Worm (Caenorhabditis elegans): ENCODE measurements around the gene W06G6.11.

Gene W06G6.11

ce11 chrV:16621894-16622293 lies 27.2 kb downstream of the W06G6.11 start (continued):
- no peak for TF ChIP-seq tbx-9 (tag; optimal IDR thresholded peaks at IDR 0.05; ENCODE audit: borderline replicate concordance)
- TF ChIP-seq F52B5.7 (tag; optimal IDR thresholded peaks at IDR 0.05) = no peak
- TF ChIP-seq F57C9.4 (tag; optimal IDR thresholded peaks at IDR 0.05) = no peak
- no peak for TF ChIP-seq sea-2 (GFP tag; IDR thresholded peaks at IDR 0.05)
- TF ChIP-seq fkh-3 (tag; optimal IDR thresholded peaks at IDR 0.05) = no peak
- no peak; the same call in 1 of the 2 replicates for TF ChIP-seq mcd-1 (GFP tag; IDR thresholded peaks at IDR 0.05)
- no peak for TF ChIP-seq atf-7 (tag; optimal IDR thresholded peaks at IDR 0.05)
- TF ChIP-seq F57A8.1 (GFP tag; optimal IDR thresholded peaks at IDR 0.05) = no peak
- no peak for TF ChIP-seq efl-1 (GFP tag; optimal IDR thresholded peaks at IDR 0.05)
- TF ChIP-seq attf-6 (GFP tag; IDR thresholded peaks at IDR 0.05) = peak; percentile 79
- TF ChIP-seq sptf-2 (GFP tag; optimal IDR thresholded peaks at IDR 0.05) = no peak
- no peak for TF ChIP-seq madf-8 (GFP tag; conservative IDR thresholded peaks at IDR 0.05)
- no peak for TF ChIP-seq xnd-1 (tag; optimal IDR thresholded peaks at IDR 0.05)
- no peak for TF ChIP-seq ztf-22 (GFP tag; optimal IDR thresholded peaks at IDR 0.05)
- TF ChIP-seq B0261.1 (tag; optimal IDR thresholded peaks at IDR 0.05) = peak; percentile 82
- no peak for TF ChIP-seq ztf-26 (tag; optimal IDR thresholded peaks at IDR 0.05)
- TF ChIP-seq C17E4.6 (GFP tag; IDR thresholded peaks at IDR 0.05) = no peak
- TF ChIP-seq nhr-90 (tag; optimal IDR thresholded peaks at IDR 0.05) = no peak
- TF ChIP-seq ama-1 (optimal IDR thresholded peaks at IDR 0.05) = no peak
- no peak for TF ChIP-seq ama-1 (GFP tag; optimal IDR thresholded peaks at IDR 0.05)
- TF ChIP-seq athp-1 (tag; optimal IDR thresholded peaks at IDR 0.05) = no peak
- TF ChIP-seq F55B11.4 (tag; optimal IDR thresholded peaks at IDR 0.05; ENCODE audit: borderline replicate concordance, insufficient read depth) = no peak
- no peak for TF ChIP-seq T26A5.8 (tag; optimal IDR thresholded peaks at IDR 0.05)
- no peak for TF ChIP-seq rcor-1 (GFP tag; IDR thresholded peaks at IDR 0.05)
- peak; percentile 28; the same call in 1 of the 2 replicates for TF ChIP-seq hmg-1.2 (GFP tag; IDR thresholded peaks at IDR 0.05)
- no peak for TF ChIP-seq K12H6.12 (tag; optimal IDR thresholded peaks at IDR 0.05)
- TF ChIP-seq hrde-1 (tag; optimal IDR thresholded peaks at IDR 0.05; ENCODE audit: borderline replicate concordance) = no peak
- TF ChIP-seq lin-35 (GFP tag; optimal IDR thresholded peaks at IDR 0.05) = no peak
- 0 out of 2 replicates have a peak, but pooled peaks have one; percentile 43 for TF ChIP-seq lag-1 (GFP tag; IDR thresholded peaks at IDR 0.05)
- no peak for TF ChIP-seq ceh-100 (GFP tag; IDR thresholded peaks at IDR 0.05)
- TF ChIP-seq Y95B8A.8 (GFP tag; IDR thresholded peaks at IDR 0.05) = no peak
- no peak for TF ChIP-seq F22D6.2 (tag; optimal IDR thresholded peaks at IDR 0.05)
- TF ChIP-seq lsy-27 (tag; optimal IDR thresholded peaks at IDR 0.05; ENCODE audit: borderline replicate concordance, insufficient read depth) = no peak
- no peak for TF ChIP-seq ztf-6 (GFP tag; IDR thresholded peaks at IDR 0.05)
- TF ChIP-seq nfya-1 (tag; optimal IDR thresholded peaks at IDR 0.05; ENCODE audit: borderline replicate concordance, insufficient read depth) = no peak
- TF ChIP-seq snpc-1.1 (tag; optimal IDR thresholded peaks at IDR 0.05; ENCODE audit: insufficient read depth) = no peak
- no peak for TF ChIP-seq lsl-1 (GFP tag; optimal IDR thresholded peaks at IDR 0.05)
- TF ChIP-seq bed-2 (GFP tag; IDR thresholded peaks at IDR 0.05) = no peak
- no peak for TF ChIP-seq F49E8.2 (tag; optimal IDR thresholded peaks at IDR 0.05; ENCODE audit: insufficient read depth)
- TF ChIP-seq F39B2.1 (GFP tag; IDR thresholded peaks at IDR 0.05) = no peak
- no peak for TF ChIP-seq madf-3 (GFP tag; IDR thresholded peaks at IDR 0.05)
- no peak for TF ChIP-seq nhr-80 (tag; optimal IDR thresholded peaks at IDR 0.05)
- no peak for TF ChIP-seq dpff-1 (tag; optimal IDR thresholded peaks at IDR 0.05)
- no peak for TF ChIP-seq cebp-1 (GFP tag; IDR thresholded peaks at IDR 0.05)
- no peak for TF ChIP-seq cebp-1 (tag; optimal IDR thresholded peaks at IDR 0.05)
- TF ChIP-seq pha-4 (tag; optimal IDR thresholded peaks at IDR 0.05) = no peak
- no peak for TF ChIP-seq pbrm-1 (GFP tag; IDR thresholded peaks at IDR 0.05)
- no peak for TF ChIP-seq let-607 (tag; optimal IDR thresholded peaks at IDR 0.05)
- peak; percentile 61 for TF ChIP-seq rpc-1 (optimal IDR thresholded peaks at IDR 0.05)
- peak; percentile 76 for TF ChIP-seq rpc-1 (tag; optimal IDR thresholded peaks at IDR 0.05)
